Worm (Caenorhabditis elegans): ENCODE measurements around the gene nhr-12.

nhr-12 gene

ce11 chrV:10084864-10085263 lies 1.0 kb upstream of the nhr-12 start, which contains the start of gene R04B5.6:
Gene R04B5.6, plus strand, starts transcription at chrV:10085164.
- TF ChIP-seq hmbx-1 (tag; optimal IDR thresholded peaks at IDR 0.05) (no peak), F13C5.2 (tag; optimal IDR thresholded peaks at IDR 0.05) (no peak), scrt-1 (GFP tag; IDR thresholded peaks at IDR 0.05) (no peak), B0310.2 (tag; optimal IDR thresholded peaks at IDR 0.05) (no peak), hnd-1 (tag; optimal IDR thresholded peaks at IDR 0.05) (no peak), aly-1 (tag; optimal IDR thresholded peaks at IDR 0.05) (no peak), pes-1 (GFP tag; IDR thresholded peaks at IDR 0.05) (no peak), hmg-4 (GFP tag; optimal IDR thresholded peaks at IDR 0.05) (no peak), sea-1 (GFP tag; conservative IDR thresholded peaks at IDR 0.05) (no peak), ets-7 (tag; optimal IDR thresholded peaks at IDR 0.05) (no peak), tra-4 (tag; optimal IDR thresholded peaks at IDR 0.05) (no peak), flt-1 (GFP tag; IDR thresholded peaks at IDR 0.05) (no peak), tbx-37 (GFP tag; conservative IDR thresholded peaks at IDR 0.05) (no peak), ceh-13 (GFP tag; optimal IDR thresholded peaks at IDR 0.05) (no peak), ama-1 (optimal IDR thresholded peaks at IDR 0.05) (no peak), tbx-11 (GFP tag; IDR thresholded peaks at IDR 0.05) (no peak)

ce11 chrV:10081636-10082035 lies 2.2 kb downstream of the nhr-12 start, which contains the start of gene nhr-205:
Gene nhr-205, minus strand, starts transcription at chrV:10081776.
- no peak for TF ChIP-seq hmg-4 (GFP tag; optimal IDR thresholded peaks at IDR 0.05)
- TF ChIP-seq flt-1 (GFP tag; IDR thresholded peaks at IDR 0.05), result no peak
- no peak for TF ChIP-seq ama-1 (optimal IDR thresholded peaks at IDR 0.05)
- TF ChIP-seq scrt-1 (GFP tag; IDR thresholded peaks at IDR 0.05), result no peak
- no peak for TF ChIP-seq ets-7 (tag; optimal IDR thresholded peaks at IDR 0.05)
- no peak for TF ChIP-seq F13C5.2 (tag; optimal IDR thresholded peaks at IDR 0.05)

ce11 chrV:10080905-10081304 lies 2.9 kb downstream of the nhr-12 start:
- TF ChIP-seq aly-1 (tag; optimal IDR thresholded peaks at IDR 0.05) (no peak), scrt-1 (GFP tag; IDR thresholded peaks at IDR 0.05) (no peak)

ce11 chrV:10078244-10078643 lies 5.6 kb downstream of the nhr-12 start, which contains the start of gene R04B5.1:
Gene R04B5.1, minus strand, starts transcription at chrV:10078344.
- TF ChIP-seq B0310.2 (tag; optimal IDR thresholded peaks at IDR 0.05), result no peak
- TF ChIP-seq sea-1 (GFP tag; conservative IDR thresholded peaks at IDR 0.05), result no peak

ce11 chrV:10075441-10075840 lies 8.4 kb downstream of the nhr-12 start, which contains the start of gene F57A8.7:
Gene F57A8.7, plus strand, starts transcription at chrV:10075741.
- TF ChIP-seq ets-7 (tag; optimal IDR thresholded peaks at IDR 0.05) (no peak), hmbx-1 (tag; optimal IDR thresholded peaks at IDR 0.05) (no peak), aly-1 (tag; optimal IDR thresholded peaks at IDR 0.05) (no peak), pes-1 (GFP tag; IDR thresholded peaks at IDR 0.05) (no peak), ceh-36 (tag; optimal IDR thresholded peaks at IDR 0.05) (no peak), flt-1 (GFP tag; IDR thresholded peaks at IDR 0.05) (no peak), ama-1 (optimal IDR thresholded peaks at IDR 0.05) (no peak), sea-1 (GFP tag; conservative IDR thresholded peaks at IDR 0.05) (no peak), tbx-37 (GFP tag; conservative IDR thresholded peaks at IDR 0.05) (no peak), ceh-13 (GFP tag; optimal IDR thresholded peaks at IDR 0.05) (no peak)

- TF ChIP-seq tbx-37 (GFP tag; conservative IDR thresholded peaks at IDR 0.05), result no peak
- TF ChIP-seq ama-1 (optimal IDR thresholded peaks at IDR 0.05), result no peak
- TF ChIP-seq flt-1 (GFP tag; IDR thresholded peaks at IDR 0.05), result no peak
- TF ChIP-seq ceh-36 (tag; optimal IDR thresholded peaks at IDR 0.05), result no peak
- no peak for TF ChIP-seq hnd-1 (tag; optimal IDR thresholded peaks at IDR 0.05)
- no peak for TF ChIP-seq pes-1 (GFP tag; IDR thresholded peaks at IDR 0.05)
- no peak for TF ChIP-seq tra-4 (tag; optimal IDR thresholded peaks at IDR 0.05)
- TF ChIP-seq hmbx-1 (tag; optimal IDR thresholded peaks at IDR 0.05), result no peak
- no peak for TF ChIP-seq sea-1 (GFP tag; conservative IDR thresholded peaks at IDR 0.05)
- no peak for TF ChIP-seq B0310.2 (tag; optimal IDR thresholded peaks at IDR 0.05)
- no peak for TF ChIP-seq F13C5.2 (tag; optimal IDR thresholded peaks at IDR 0.05)
- TF ChIP-seq aly-1 (tag; optimal IDR thresholded peaks at IDR 0.05), result no peak
- no peak for TF ChIP-seq ets-7 (tag; optimal IDR thresholded peaks at IDR 0.05)
- TF ChIP-seq ceh-13 (GFP tag; optimal IDR thresholded peaks at IDR 0.05), result no peak
- TF ChIP-seq hmg-4 (GFP tag; optimal IDR thresholded peaks at IDR 0.05), result no peak
- TF ChIP-seq scrt-1 (GFP tag; IDR thresholded peaks at IDR 0.05), result no peak
- TF ChIP-seq tbx-11 (GFP tag; IDR thresholded peaks at IDR 0.05), result no peak
Measured at ce11 chrV:10073793-10074192, 10.1 kb downstream of the nhr-12 start, which contains the start of gene F57A8.6. Gene F57A8.6, minus strand, starts transcription at chrV:10073893.

- TF ChIP-seq F13C5.2 (tag; optimal IDR thresholded peaks at IDR 0.05), result no peak
- no peak for TF ChIP-seq tbx-11 (GFP tag; IDR thresholded peaks at IDR 0.05)
- TF ChIP-seq ceh-36 (tag; optimal IDR thresholded peaks at IDR 0.05), result no peak
- TF ChIP-seq hmbx-1 (tag; optimal IDR thresholded peaks at IDR 0.05), result no peak
- no peak for TF ChIP-seq pes-1 (GFP tag; IDR thresholded peaks at IDR 0.05)
- TF ChIP-seq flt-1 (GFP tag; IDR thresholded peaks at IDR 0.05), result no peak
- no peak for TF ChIP-seq B0310.2 (tag; optimal IDR thresholded peaks at IDR 0.05)
- TF ChIP-seq hmg-4 (GFP tag; optimal IDR thresholded peaks at IDR 0.05), result no peak
- TF ChIP-seq ama-1 (optimal IDR thresholded peaks at IDR 0.05), result no peak
- no peak for TF ChIP-seq ets-7 (tag; optimal IDR thresholded peaks at IDR 0.05)
- no peak for TF ChIP-seq scrt-1 (GFP tag; IDR thresholded peaks at IDR 0.05)
Measured at ce11 chrV:10072721-10073120, 11.1 kb downstream of the nhr-12 start.

ce11 chrV:10070541-10070940 lies 13.3 kb downstream of the nhr-12 start, which contains the start of gene nhr-192:
Gene nhr-192, minus strand, starts transcription at chrV:10070641.
- TF ChIP-seq scrt-1 (GFP tag; IDR thresholded peaks at IDR 0.05), result no peak
- TF ChIP-seq tbx-11 (GFP tag; IDR thresholded peaks at IDR 0.05), result no peak
- no peak for TF ChIP-seq sea-1 (GFP tag; conservative IDR thresholded peaks at IDR 0.05)
- TF ChIP-seq tbx-37 (GFP tag; conservative IDR thresholded peaks at IDR 0.05), result no peak
- no peak for TF ChIP-seq tra-4 (tag; optimal IDR thresholded peaks at IDR 0.05)
- TF ChIP-seq ama-1 (optimal IDR thresholded peaks at IDR 0.05), result no peak
- no peak for TF ChIP-seq B0310.2 (tag; optimal IDR thresholded peaks at IDR 0.05)
- TF ChIP-seq ets-7 (tag; optimal IDR thresholded peaks at IDR 0.05), result no peak
- TF ChIP-seq hmg-4 (GFP tag; optimal IDR thresholded peaks at IDR 0.05), result no peak
- TF ChIP-seq ceh-36 (tag; optimal IDR thresholded peaks at IDR 0.05), result no peak

Measured in whole organism, early embryonic.